Worm (Caenorhabditis elegans): ENCODE data around the gene srh-154.
A peak's percentile ranks its signal among the peaks of the same experiment; 100 is the strongest.

Gene srh-154

ce11 chrV:17485078-17485477, 45.6 kb downstream of the srh-154 start, which contains the start of gene srh-111:
TSS of gene srh-111 (minus strand) at chrV:17485178.
- no peak for TF ChIP-seq daf-16 (GFP tag; optimal IDR thresholded peaks at IDR 0.05)
- no peak for TF ChIP-seq daf-16 (tag; optimal IDR thresholded peaks at IDR 0.05)
- TF ChIP-seq vab-7 (GFP tag; IDR thresholded peaks at IDR 0.05), result no peak
- TF ChIP-seq nhr-6 (tag; optimal IDR thresholded peaks at IDR 0.05), result no peak
- TF ChIP-seq lin-38 (GFP tag; IDR thresholded peaks at IDR 0.05), result no peak
- TF ChIP-seq nhr-10 (tag; optimal IDR thresholded peaks at IDR 0.05), result no peak
- TF ChIP-seq pha-4 (GFP tag; IDR thresholded peaks at IDR 0.05), result no peak
- no peak for TF ChIP-seq pha-4 (tag; optimal IDR thresholded peaks at IDR 0.05)
- TF ChIP-seq mxl-3 (GFP tag; optimal IDR thresholded peaks at IDR 0.05), result no peak
- no peak for TF ChIP-seq daf-8 (GFP tag; IDR thresholded peaks at IDR 0.05)
- no peak for TF ChIP-seq madf-9 (GFP tag; conservative IDR thresholded peaks at IDR 0.05)
- no peak for TF ChIP-seq ZK337.2 (GFP tag; IDR thresholded peaks at IDR 0.05)

DNA sequence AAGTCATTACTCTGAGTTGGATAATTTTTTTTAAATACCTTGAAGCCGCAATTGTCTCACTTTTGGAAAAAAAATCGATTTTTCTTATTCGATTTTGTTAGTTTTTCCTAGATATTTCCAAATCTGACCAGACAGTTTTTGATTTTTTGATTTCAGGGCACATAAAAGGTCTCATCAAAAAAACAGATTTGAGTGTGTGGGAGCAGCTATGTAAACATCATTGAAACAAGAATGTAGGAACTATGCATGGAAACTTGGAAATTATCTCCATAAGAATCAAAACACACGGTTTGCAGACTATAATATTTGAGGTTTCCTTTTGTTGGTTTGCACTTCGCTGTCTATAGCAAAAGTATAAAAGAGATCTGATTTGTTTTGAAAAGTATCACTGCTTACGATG, 46.5 kb downstream of the srh-154 start, which contains the start of gene scl-24:
Gene scl-24, plus strand, starts transcription at position 301 of the 400 bp plus-strand sequence.
- TF ChIP-seq nhr-41 (GFP tag; IDR thresholded peaks at IDR 0.05) (no peak), aha-1 (tag) (peak; percentile 8)

Measured in whole organism, L4 larva.